Fruit fly (Drosophila melanogaster) Kc167 (cell line): Measurements from ENCODE around the gene CG14062.

ENCODE experiments used
- Myc ChIP-seq: fragments of >200 bp; optimal IDR thresholded peaks from 2 replicates; lab custom pipeline; 2017; ENCODE audit warnings: missing external identifiers
- Sin3A ChIP-seq: fragments of >200 bp; optimal IDR thresholded peaks from 2 replicates; lab custom pipeline; 2018; ENCODE audit warnings: missing external identifiers
- h ChIP-seq: fragments of >200 bp; optimal IDR thresholded peaks from 3 replicates; lab custom pipeline; 2018; ENCODE audit warnings: missing external identifiers
- insv ChIP-seq: fragments of >200 bp; optimal IDR thresholded peaks from 3 replicates; lab custom pipeline; 2018; ENCODE audit warnings: missing external identifiers
- psq ChIP-seq: fragments of >200 bp; optimal IDR thresholded peaks from 2 replicates; lab custom pipeline; 2017; ENCODE audit warnings: missing external identifiers
- ttk ChIP-seq: sonication (Bioruptor generic); optimal IDR thresholded peaks from 2 replicates; lab custom pipeline; 2017; ENCODE audit warnings: missing external identifiers

- TF ChIP-seq psq (lab: Kevin White, UChicago) (no peak), Myc (no peak), insv (lab: Kevin White, UChicago) (no peak), h (lab: Kevin White, UChicago) (no peak), Sin3A (no peak), ttk (lab: Kevin White, UChicago) (no peak)
These were observed 7.7 kb upstream of the CG14062 start, which contains the start of gene CG31050 for dm6 chr3R:28650380-28650779.
